Worm (Caenorhabditis elegans) whole organism, L4 larva: ENCODE data around the gene C52G5.3.

ENCODE experiments used
- F44E2.7 ChIP-seq: fragments of 200-800 bp; sonication (Bioruptor generic); IDR thresholded peaks from 2 replicates; pipeline ENCODE4 v2.1.2; 2022; ENCODE audit warnings: missing genetic modification characterization, missing compliant biosample characterization
- R02D3.7 ChIP-seq: fragments of 150-350 bp; sonication (generic microtip); optimal IDR thresholded peaks from 3 replicates; lab custom pipeline; 2014; ENCODE audit warnings: missing biosample characterization, missing genetic modification characterization
- Y48G9A.11 ChIP-seq: fragments of 200-800 bp; sonication (Bioruptor generic); IDR thresholded peaks from 2 replicates; pipeline ENCODE4 v1.3.6; 2022; ENCODE audit warnings: missing genetic modification reagents, missing genetic modification characterization, missing compliant biosample characterization
- Y75B8A.6 ChIP-seq: fragments of 200-800 bp; sonication (Bioruptor generic); IDR thresholded peaks from 2 replicates; pipeline ENCODE4 v1.3.6; 2022; ENCODE audit warnings: missing genetic modification reagents, missing genetic modification characterization, missing compliant biosample characterization
- aha-1 ChIP-seq: fragments of 150-350 bp; peaks from one replicate; lab custom pipeline; 2014; ENCODE audit warnings: missing biosample characterization, missing genetic modification characterization
- arid-1 ChIP-seq: fragments of 200-800 bp; sonication (Bioruptor generic); conservative IDR thresholded peaks from 2 replicates; pipeline ENCODE4 v1.3.6; 2022; ENCODE audit warnings: missing genetic modification reagents, missing genetic modification characterization, missing compliant biosample characterization
- attf-4 ChIP-seq: sonication (generic microtip); optimal IDR thresholded peaks from 3 replicates; lab custom pipeline; 2017; ENCODE audit warnings: missing biosample characterization, missing genetic modification characterization
- ceh-62 ChIP-seq: sonication (generic microtip); optimal IDR thresholded peaks from 2 replicates; lab custom pipeline; 2017; ENCODE audit warnings: missing biosample characterization, missing genetic modification characterization
- ceh-82 ChIP-seq: sonication (generic microtip); optimal IDR thresholded peaks from 2 replicates; lab custom pipeline; 2017; ENCODE audit warnings: missing biosample characterization, missing genetic modification characterization
- ctbp-1 ChIP-seq: fragments of 200-800 bp; sonication (Bioruptor generic); IDR thresholded peaks from 2 replicates; pipeline ENCODE4 v1.3.6; 2022; ENCODE audit warnings: missing genetic modification reagents, missing genetic modification characterization, missing compliant biosample characterization
- daf-16 ChIP-seq, 3 experiments: sonication (generic microtip); optimal IDR thresholded peaks; 2 replicates each; lab custom pipeline; 2016 to 2017; ENCODE audit warnings: missing genetic modification characterization in 3 of 3, missing genetic modification reagents in 3 of 3, mild to moderate bottlenecking in 2 of 3, missing compliant biosample characterization in 2 of 3, missing biosample characterization in 1 of 3, moderate library complexity in 1 of 3
- daf-19 ChIP-seq: fragments of 200-800 bp; sonication (Bioruptor generic); conservative IDR thresholded peaks from 2 replicates; pipeline ENCODE4 v1.3.6; 2022; ENCODE audit warnings: missing genetic modification characterization, missing compliant biosample characterization
- dmd-6 ChIP-seq: fragments of 200-800 bp; sonication (Bioruptor generic); IDR thresholded peaks from 2 replicates; pipeline ENCODE4 v1.3.6; 2022; ENCODE audit warnings: missing genetic modification reagents, missing genetic modification characterization, missing compliant biosample characterization
- dve-1 ChIP-seq: sonication (generic microtip); optimal IDR thresholded peaks from 2 replicates; lab custom pipeline; 2017; ENCODE audit warnings: antibody characterized with exemption, mild to moderate bottlenecking, missing genetic modification characterization, missing compliant biosample characterization; ENCODE audit not compliant: insufficient read depth
- gei-8 ChIP-seq: fragments of 200-800 bp; sonication (Bioruptor generic); optimal IDR thresholded peaks from 2 replicates; lab custom pipeline; 2018; ENCODE audit warnings: mild to moderate bottlenecking, missing genetic modification characterization, missing compliant biosample characterization
- hif-1 ChIP-seq, 2 experiments: sonication (generic microtip); optimal IDR thresholded peaks; 2 replicates each; lab custom pipeline; 2016 to 2017; ENCODE audit warnings: missing compliant biosample characterization in 2 of 2, missing genetic modification characterization in 2 of 2, missing genetic modification reagents in 2 of 2, missing genotype in 2 of 2, mild to moderate bottlenecking in 1 of 2
- hlh-11 ChIP-seq: fragments of 200-800 bp; sonication (Bioruptor generic); optimal IDR thresholded peaks from 2 replicates; lab custom pipeline; 2018; ENCODE audit warnings: mild to moderate bottlenecking, missing genetic modification characterization, missing compliant biosample characterization
- hlh-30 ChIP-seq: sonication (generic microtip); optimal IDR thresholded peaks from 2 replicates; lab custom pipeline; 2017; ENCODE audit warnings: antibody characterized with exemption, mild to moderate bottlenecking, missing genetic modification characterization, missing compliant biosample characterization; ENCODE audit not compliant: insufficient read depth
- lim-7 ChIP-seq: fragments of 200-800 bp; sonication (Bioruptor generic); IDR thresholded peaks from 2 replicates; pipeline ENCODE4 v1.3.6; 2022; ENCODE audit warnings: missing genetic modification characterization, missing compliant biosample characterization
- lin-1 ChIP-seq: fragments of 200-800 bp; sonication (Bioruptor generic); IDR thresholded peaks from 2 replicates; pipeline ENCODE4 v1.3.6; 2022; ENCODE audit warnings: missing genetic modification reagents, missing genetic modification characterization, missing compliant biosample characterization
- lin-13 ChIP-seq: fragments of 150-350 bp; optimal IDR thresholded peaks from 2 replicates; lab custom pipeline; 2014; ENCODE audit warnings: missing biosample characterization, missing genetic modification reagents, missing genetic modification characterization
- lin-29 ChIP-seq: fragments of 200-800 bp; sonication (Bioruptor generic); IDR thresholded peaks from 2 replicates; pipeline ENCODE4 v1.3.6; 2022; ENCODE audit warnings: missing genetic modification reagents, missing genetic modification characterization, missing compliant biosample characterization
- lin-38 ChIP-seq: fragments of 200-800 bp; sonication (Bioruptor generic); IDR thresholded peaks from 2 replicates; pipeline ENCODE4 v1.3.6; 2022; ENCODE audit warnings: missing genetic modification reagents, missing genetic modification characterization, missing compliant biosample characterization
- lin-39 ChIP-seq: fragments of 150-350 bp; optimal IDR thresholded peaks from 2 replicates; lab custom pipeline; 2014; ENCODE audit warnings: missing biosample characterization, missing genetic modification reagents, missing genetic modification characterization
- lsy-2 ChIP-seq, 2 experiments: fragments of 150-350 bp in 1 of 2; sonication (generic microtip) in 1 of 2; optimal IDR thresholded peaks; 2 replicates each; lab custom pipeline; 2014 to 2017; ENCODE audit warnings: missing biosample characterization in 2 of 2, missing genetic modification characterization in 2 of 2
- madf-5 ChIP-seq, 2 experiments: fragments of 200-800 bp; sonication (Bioruptor generic); IDR thresholded peaks; 2 replicates each; pipeline ENCODE4 v1.3.6; 2022; ENCODE audit warnings: missing compliant biosample characterization in 2 of 2, missing genetic modification characterization in 2 of 2
- madf-9 ChIP-seq: fragments of 200-800 bp; sonication (Bioruptor generic); conservative IDR thresholded peaks from 2 replicates; pipeline ENCODE4 v1.3.6; 2022; ENCODE audit warnings: missing genetic modification reagents, missing genetic modification characterization, missing compliant biosample characterization
- mdl-1 ChIP-seq, 2 experiments: fragments of 150-350 bp in 1 of 2; sonication (generic microtip) in 1 of 2; optimal IDR thresholded peaks; 2 replicates each; lab custom pipeline; 2014 to 2017; ENCODE audit warnings: missing biosample characterization in 2 of 2, missing genetic modification characterization in 2 of 2
- mdt-29 ChIP-seq: fragments of 200-800 bp; sonication (Bioruptor generic); IDR thresholded peaks from 2 replicates; pipeline ENCODE4 v1.3.6; 2022; ENCODE audit warnings: missing genetic modification reagents, missing genetic modification characterization, missing compliant biosample characterization
- mxl-2 ChIP-seq: fragments of 200-800 bp; sonication (Bioruptor generic); conservative IDR thresholded peaks from 2 replicates; pipeline ENCODE4 v1.3.6; 2022; ENCODE audit warnings: missing genetic modification reagents, missing genetic modification characterization, missing compliant biosample characterization
- mxl-3 ChIP-seq: fragments of 200-800 bp; sonication (Bioruptor generic); optimal IDR thresholded peaks from 2 replicates; lab custom pipeline; 2018; ENCODE audit warnings: mild to moderate bottlenecking, missing genetic modification characterization, missing compliant biosample characterization
- nhr-11 ChIP-seq: fragments of 150-350 bp; optimal IDR thresholded peaks from 2 replicates; lab custom pipeline; 2014; ENCODE audit warnings: missing biosample characterization, missing genetic modification characterization
- nhr-25 ChIP-seq: sonication (generic microtip); optimal IDR thresholded peaks from 2 replicates; lab custom pipeline; 2017; ENCODE audit warnings: missing genetic modification characterization, mild to moderate bottlenecking, missing compliant biosample characterization, antibody characterized with exemption, moderate library complexity, borderline replicate concordance; ENCODE audit not compliant: insufficient read depth
- nhr-28 ChIP-seq: fragments of 150-350 bp; optimal IDR thresholded peaks from 2 replicates; lab custom pipeline; 2014; ENCODE audit warnings: missing biosample characterization, missing genetic modification characterization
- nhr-6 ChIP-seq: fragments of 150-350 bp; optimal IDR thresholded peaks from 2 replicates; lab custom pipeline; 2014; ENCODE audit warnings: missing biosample characterization, missing genetic modification characterization
- nhr-76 ChIP-seq: fragments of 150-350 bp; optimal IDR thresholded peaks from 2 replicates; lab custom pipeline; 2014; ENCODE audit warnings: missing biosample characterization, missing genetic modification characterization
- php-3 ChIP-seq: fragments of 200-800 bp; sonication (Bioruptor generic); IDR thresholded peaks from 2 replicates; pipeline ENCODE4 v1.3.6; 2022; ENCODE audit warnings: missing genetic modification reagents, missing genetic modification characterization, missing compliant biosample characterization
- pqm-1 ChIP-seq: sonication (generic microtip); optimal IDR thresholded peaks from 2 replicates; lab custom pipeline; 2017; ENCODE audit warnings: missing biosample characterization, missing genetic modification characterization
- saeg-2 ChIP-seq: fragments of 200-800 bp; sonication (Bioruptor generic); IDR thresholded peaks from 2 replicates; pipeline ENCODE4 v1.3.6; 2022; ENCODE audit warnings: missing genetic modification reagents, missing genetic modification characterization, missing compliant biosample characterization
- sdz-12 ChIP-seq: fragments of 200-800 bp; sonication (Bioruptor generic); optimal IDR thresholded peaks from 2 replicates; lab custom pipeline; 2018; ENCODE audit warnings: mild to moderate bottlenecking, missing genetic modification characterization, missing compliant biosample characterization
- set-16 ChIP-seq: fragments of 200-800 bp; sonication (Bioruptor generic); IDR thresholded peaks from 2 replicates; pipeline ENCODE4 v1.3.6; 2022; ENCODE audit warnings: missing genetic modification reagents, missing genetic modification characterization, missing compliant biosample characterization
- spr-1 ChIP-seq: sonication (generic microtip); optimal IDR thresholded peaks from 2 replicates; lab custom pipeline; 2016; ENCODE audit warnings: mild to moderate bottlenecking, missing genetic modification characterization, missing compliant biosample characterization
- tag-97 ChIP-seq: fragments of 200-800 bp; sonication (Bioruptor generic); IDR thresholded peaks from 2 replicates; pipeline ENCODE4 v1.3.6; 2022; ENCODE audit warnings: missing genetic modification characterization, missing compliant biosample characterization
- tra-1 ChIP-seq: fragments of 200-800 bp; sonication (Bioruptor generic); IDR thresholded peaks from 2 replicates; pipeline ENCODE4 v1.3.6; 2022; ENCODE audit warnings: missing genetic modification reagents, missing genetic modification characterization, missing compliant biosample characterization
- unc-62 ChIP-seq, 3 experiments: fragments of 150-350 bp in 1 of 3; sonication (generic microtip); optimal IDR thresholded peaks in 2 of 3; peaks in 1 of 3; 1 replicate in 1 of 3; 2 replicates in 2 of 3; lab custom pipeline; 2014 to 2017; ENCODE audit warnings: missing biosample characterization in 3 of 3, missing genetic modification characterization in 3 of 3, missing genetic modification reagents in 3 of 3, missing genotype in 1 of 3
- zfp-3 ChIP-seq: fragments of 200-800 bp; sonication (Bioruptor generic); conservative IDR thresholded peaks from 2 replicates; pipeline ENCODE4 v1.3.6; 2022; ENCODE audit warnings: missing genetic modification reagents, missing genetic modification characterization, missing compliant biosample characterization

The C52G5.3 gene

DNA sequence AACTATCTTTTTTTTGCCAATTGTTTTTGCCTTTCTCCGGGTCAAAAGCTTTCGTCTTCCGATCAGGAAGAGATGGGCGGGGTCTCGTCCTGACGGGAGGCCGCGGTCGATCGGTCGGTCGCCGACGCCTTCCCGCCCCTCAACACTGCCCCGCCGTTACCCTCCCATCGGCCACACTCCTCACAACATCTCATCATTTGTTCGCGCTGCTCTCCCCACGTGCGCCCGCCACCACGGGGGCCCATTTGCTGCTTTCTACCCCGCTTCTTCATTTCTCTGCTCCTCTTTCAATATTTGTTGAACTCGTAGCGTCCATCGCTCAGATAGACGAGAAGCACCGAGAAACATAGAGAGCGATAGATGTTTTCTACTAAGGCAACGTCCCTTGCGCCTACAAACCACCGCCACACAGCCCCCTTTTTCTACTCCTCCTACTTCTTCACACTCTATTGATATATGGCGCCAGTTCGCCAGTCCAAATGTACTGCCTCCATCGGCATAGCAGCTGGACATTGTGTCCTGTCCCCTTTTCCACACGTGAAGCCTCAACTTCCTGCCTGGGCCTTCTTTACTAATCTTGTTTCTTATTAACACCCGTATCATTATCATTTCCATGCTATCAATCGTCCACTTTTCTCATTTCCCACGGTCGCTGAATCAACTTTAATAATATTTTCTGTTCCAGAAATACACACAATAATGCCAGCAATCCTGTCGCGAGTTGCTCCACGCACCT is 31.0 kb upstream of the C52G5.3 start, which contains the start of gene bcat-1 (continued):
- TF ChIP-seq madf-5 (GFP tag; IDR thresholded peaks at IDR 0.05; lab: Robert Waterston, UW), result 0 out of 4 replicates have a peak, but pooled peaks of 1 of the 2 experiments have one; percentile 16
- peak; percentile 99 for TF ChIP-seq set-16 (GFP tag; lab: Robert Waterston, UW)
- peak; percentile 66 for TF ChIP-seq nhr-11 (tag; lab: Kevin White, UChicago)
- TF ChIP-seq lin-38, result peak; percentile 44
- peak; percentile 90 for TF ChIP-seq hlh-11 (tag; lab: Kevin White, UChicago)
- TF ChIP-seq ceh-82, result no peak
- no peak for TF ChIP-seq F44E2.7 (GFP tag; lab: Robert Waterston, UW)
- peak; percentile 92 for TF ChIP-seq mxl-3 (GFP tag; lab: Kevin White, UChicago)
- no peak for TF ChIP-seq zfp-3 (GFP tag; lab: Robert Waterston, UW)
- TF ChIP-seq dve-1 (tag; lab: Kevin White, UChicago), result peak; percentile 64
- TF ChIP-seq hlh-30 (tag; lab: Kevin White, UChicago), result peak; percentile 91
- peak; percentile 98 for TF ChIP-seq aha-1 (tag; lab: Kevin White, UChicago)
- TF ChIP-seq ceh-62 (tag; lab: Kevin White, UChicago), result no peak
- TF ChIP-seq nhr-28 (tag; lab: Kevin White, UChicago), result peak; percentile 44
- TF ChIP-seq hif-1 (tag; optimal IDR thresholded peaks at IDR 0.05; lab: Kevin White, UChicago), result peak in 1 of 2 experiments; percentile 72
- no peak for TF ChIP-seq lin-29 (GFP tag; lab: Robert Waterston, UW)
- no peak for TF ChIP-seq nhr-6 (tag; lab: Kevin White, UChicago)
- TF ChIP-seq, all 104 proteins: peak for 31

DNA sequence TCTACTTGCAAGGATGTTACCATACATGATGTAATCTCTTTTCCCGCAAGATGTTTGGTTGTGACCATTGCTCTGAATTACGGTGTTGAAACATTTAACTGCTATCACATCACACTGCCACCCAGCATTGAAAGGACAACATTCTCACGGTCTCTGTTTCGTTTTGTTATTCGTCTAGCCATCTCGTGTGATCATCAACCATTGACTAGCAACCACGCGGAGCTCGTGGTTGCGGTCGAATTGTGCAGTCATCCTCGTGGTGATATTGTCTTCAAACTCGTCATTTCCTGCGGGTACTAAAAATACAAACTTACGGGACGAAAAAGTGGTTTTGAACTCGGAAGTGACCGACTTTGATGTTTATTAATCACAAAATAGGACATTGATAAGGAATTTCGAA is 29.7 kb upstream of the C52G5.3 start:
- TF ChIP-seq Y75B8A.6 (GFP tag; lab: Robert Waterston, UW) (no peak), spr-1 (tag; lab: Kevin White, UChicago) (no peak), nhr-76 (tag; lab: Kevin White, UChicago) (no peak), mdt-29 (GFP tag; lab: Robert Waterston, UW) (no peak), php-3 (GFP tag; lab: Robert Waterston, UW) (0 out of 2 replicates have a peak, but pooled peaks have one; percentile 37), mdl-1 (tag; optimal IDR thresholded peaks at IDR 0.05; lab: Kevin White, UChicago) (peak in 1 of 2 experiments; percentile 54), daf-16 (GFP tag; optimal IDR thresholded peaks at IDR 0.05; lab: Kevin White, UChicago) (no peak), daf-16 (tag; optimal IDR thresholded peaks at IDR 0.05; lab: Kevin White, UChicago) (peak; percentile 33), aha-1 (tag; lab: Kevin White, UChicago) (peak; percentile 78), arid-1 (GFP tag; lab: Robert Waterston, UW) (no peak), sdz-12 (GFP tag; lab: Kevin White, UChicago) (no peak), Y48G9A.11 (GFP tag; lab: Robert Waterston, UW) (no peak), mxl-2 (GFP tag; lab: Robert Waterston, UW) (no peak), mxl-3 (GFP tag; lab: Kevin White, UChicago) (peak; percentile 9), lin-13 (GFP tag; lab: Kevin White, UChicago) (no peak), tag-97 (GFP tag; lab: Robert Waterston, UW) (no peak), lsy-2 (tag; optimal IDR thresholded peaks at IDR 0.05; lab: Kevin White, UChicago) (no peak), ceh-82 (no peak), gei-8 (GFP tag; lab: Kevin White, UChicago) (no peak), unc-62 (GFP tag; optimal IDR thresholded peaks at IDR 0.05 in 1 of 2; lab: Kevin White, UChicago) (peak in 1 of 2 experiments; percentile 71), unc-62 (tag; optimal IDR thresholded peaks at IDR 0.05; lab: Kevin White, UChicago) (no peak), lin-1 (GFP tag; lab: Robert Waterston, UW) (no peak), ctbp-1 (GFP tag; lab: Robert Waterston, UW) (no peak), madf-9 (no peak), attf-4 (tag; lab: Kevin White, UChicago) (no peak), pqm-1 (tag; lab: Kevin White, UChicago) (peak; percentile 8), saeg-2 (no peak), nhr-25 (tag; lab: Kevin White, UChicago) (no peak), daf-19 (GFP tag; lab: Robert Waterston, UW) (no peak), R02D3.7 (tag; lab: Kevin White, UChicago) (no peak), lin-39 (no peak), hif-1 (tag; optimal IDR thresholded peaks at IDR 0.05; lab: Kevin White, UChicago) (peak in 1 of 2 experiments; percentile 33), dmd-6 (GFP tag; lab: Robert Waterston, UW) (peak; percentile 44), lim-7 (GFP tag; lab: Robert Waterston, UW) (no peak), tra-1 (GFP tag; lab: Robert Waterston, UW) (no peak)
